Worm (Caenorhabditis elegans) whole organism, mixed stage, embryonic: ENCODE results near the gene hsb-1.
A peak's percentile ranks its signal among the peaks of the same experiment; 100 is the strongest.

ENCODE experiments used
- bed-3 ChIP-seq: fragments of 200-800 bp; sonication (Bioruptor generic); optimal IDR thresholded peaks from 3 replicates; lab custom pipeline; 2018; ENCODE audit warnings: mild to moderate bottlenecking, missing genetic modification characterization, moderate library complexity, missing compliant biosample characterization
- blmp-1 ChIP-seq: fragments of 150-350 bp; optimal IDR thresholded peaks from 2 replicates; lab custom pipeline; 2014; ENCODE audit warnings: missing biosample characterization, missing genetic modification characterization
- ceh-39 ChIP-seq: fragments of 150-350 bp; optimal IDR thresholded peaks from 2 replicates; lab custom pipeline; 2014; ENCODE audit warnings: missing biosample characterization, missing genetic modification characterization
- ceh-43 ChIP-seq: fragments of 200-800 bp; sonication (Bioruptor generic); optimal IDR thresholded peaks from 2 replicates; lab custom pipeline; 2018; ENCODE audit warnings: mild to moderate bottlenecking, missing genetic modification characterization, moderate library complexity, missing compliant biosample characterization
- ces-1 ChIP-seq: fragments of 150-350 bp; optimal IDR thresholded peaks from 2 replicates; lab custom pipeline; 2014; ENCODE audit warnings: missing biosample characterization, missing genetic modification reagents, missing genetic modification characterization
- cnd-1 ChIP-seq: fragments of 200-800 bp; sonication (Bioruptor generic); optimal IDR thresholded peaks from 2 replicates; lab custom pipeline; 2018; ENCODE audit warnings: mild to moderate bottlenecking, missing genetic modification characterization, missing compliant biosample characterization
- drap-1 ChIP-seq: fragments of 200-800 bp; sonication (Bioruptor generic); optimal IDR thresholded peaks from 3 replicates; lab custom pipeline; 2018; ENCODE audit warnings: mild to moderate bottlenecking, missing genetic modification characterization, missing compliant biosample characterization
- elt-1 ChIP-seq: sonication (generic microtip); optimal IDR thresholded peaks from 2 replicates; lab custom pipeline; 2017; ENCODE audit warnings: missing genetic modification characterization, mild to moderate bottlenecking, missing compliant biosample characterization, antibody characterized with exemption, moderate library complexity, borderline replicate concordance; ENCODE audit not compliant: insufficient read depth
- elt-3 ChIP-seq: fragments of 150-350 bp; optimal IDR thresholded peaks from 2 replicates; lab custom pipeline; 2014; ENCODE audit warnings: missing biosample characterization, missing genetic modification characterization
- ham-2 ChIP-seq: fragments of 200-800 bp; sonication (Bioruptor generic); optimal IDR thresholded peaks from 2 replicates; lab custom pipeline; 2018; ENCODE audit warnings: mild to moderate bottlenecking, missing genetic modification characterization, missing compliant biosample characterization
- lin-13 ChIP-seq: fragments of 150-350 bp; optimal IDR thresholded peaks from 2 replicates; lab custom pipeline; 2014; ENCODE audit warnings: missing biosample characterization, missing genetic modification characterization
- lsy-2 ChIP-seq: fragments of 150-350 bp; optimal IDR thresholded peaks from 2 replicates; lab custom pipeline; 2014; ENCODE audit warnings: missing biosample characterization, missing genetic modification characterization
- mab-5 ChIP-seq: fragments of 150-350 bp; optimal IDR thresholded peaks from 2 replicates; lab custom pipeline; 2014; ENCODE audit warnings: missing biosample characterization, missing genetic modification characterization
- mep-1 ChIP-seq: fragments of 150-350 bp; optimal IDR thresholded peaks from 2 replicates; lab custom pipeline; 2017; ENCODE audit warnings: missing biosample characterization, missing genetic modification reagents, missing genetic modification characterization, inconsistent platforms
- mls-2 ChIP-seq: sonication (generic microtip); optimal IDR thresholded peaks from 2 replicates; lab custom pipeline; 2016; ENCODE audit warnings: mild to moderate bottlenecking, missing genetic modification characterization, moderate library complexity, missing compliant biosample characterization
- nhr-12 ChIP-seq: fragments of 150-350 bp; optimal IDR thresholded peaks from 2 replicates; lab custom pipeline; 2014; ENCODE audit warnings: missing biosample characterization, missing genetic modification characterization
- nhr-2 ChIP-seq: fragments of 150-350 bp; optimal IDR thresholded peaks from 2 replicates; lab custom pipeline; 2014; ENCODE audit warnings: missing biosample characterization, missing genetic modification characterization
- nhr-237 ChIP-seq: fragments of 150-350 bp; optimal IDR thresholded peaks from 2 replicates; lab custom pipeline; 2014; ENCODE audit warnings: missing biosample characterization, missing genetic modification characterization
- nhr-28 ChIP-seq: fragments of 150-350 bp; optimal IDR thresholded peaks from 2 replicates; lab custom pipeline; 2014; ENCODE audit warnings: missing biosample characterization, missing genetic modification characterization
- nhr-76 ChIP-seq: sonication (generic microtip); optimal IDR thresholded peaks from 2 replicates; lab custom pipeline; 2017; ENCODE audit warnings: missing biosample characterization, missing genetic modification characterization
- sem-2 ChIP-seq: fragments of 200-800 bp; sonication (Bioruptor generic); optimal IDR thresholded peaks from 2 replicates; lab custom pipeline; 2018; ENCODE audit warnings: mild to moderate bottlenecking, missing genetic modification characterization, missing compliant biosample characterization
- snpc-4 ChIP-seq: fragments of 150-350 bp; optimal IDR thresholded peaks from 2 replicates; lab custom pipeline; 2014; ENCODE audit warnings: missing biosample characterization, missing genetic modification characterization
- sptf-1 ChIP-seq: sonication (generic microtip); optimal IDR thresholded peaks from 2 replicates; lab custom pipeline; 2017; ENCODE audit warnings: mild to moderate bottlenecking, missing genetic modification characterization, moderate library complexity, missing compliant biosample characterization
- tbx-8 ChIP-seq: fragments of 200-800 bp; sonication (Bioruptor generic); optimal IDR thresholded peaks from 2 replicates; lab custom pipeline; 2018; ENCODE audit warnings: mild to moderate bottlenecking, missing genetic modification characterization, moderate library complexity, missing compliant biosample characterization
- unc-120 ChIP-seq: sonication (generic microtip); optimal IDR thresholded peaks from 2 replicates; lab custom pipeline; 2017; ENCODE audit warnings: missing genetic modification characterization, missing compliant biosample characterization; ENCODE audit not compliant: poor library complexity, severe bottlenecking
- unc-39 ChIP-seq: fragments of 150-350 bp; optimal IDR thresholded peaks from 2 replicates; lab custom pipeline; 2014; ENCODE audit warnings: missing biosample characterization, missing genetic modification characterization
- unc-62 ChIP-seq: fragments of 150-350 bp; optimal IDR thresholded peaks from 2 replicates; lab custom pipeline; 2014; ENCODE audit warnings: missing biosample characterization, missing genetic modification reagents, missing genetic modification characterization
- zip-8 ChIP-seq: fragments of 150-350 bp; optimal IDR thresholded peaks from 2 replicates; lab custom pipeline; 2014; ENCODE audit warnings: missing biosample characterization, missing genetic modification characterization
- ztf-11 ChIP-seq: fragments of 150-350 bp; optimal IDR thresholded peaks from 2 replicates; lab custom pipeline; 2014; ENCODE audit warnings: missing biosample characterization, missing genetic modification characterization

Gene hsb-1

DNA sequence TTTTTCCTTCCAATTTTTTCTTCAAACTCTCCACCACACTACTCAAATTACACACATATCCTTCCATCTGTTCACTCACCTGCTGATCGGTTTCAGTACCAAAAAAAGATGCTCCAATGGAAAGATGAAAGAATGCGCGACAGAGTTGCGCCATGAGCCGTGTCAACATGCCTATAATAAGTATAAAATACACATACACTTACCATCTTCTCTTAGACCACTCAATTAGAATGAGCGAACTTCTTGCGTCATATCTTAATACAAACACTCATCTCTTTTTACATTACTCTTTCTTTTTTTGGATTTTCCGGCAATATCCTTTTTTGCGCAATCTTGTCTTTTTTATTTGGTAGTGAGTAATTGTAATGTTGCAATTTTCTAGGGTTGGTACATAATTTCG is 29.3 kb downstream of the hsb-1 start:
- TF ChIP-seq lin-13 (tag; lab: Kevin White, UChicago) (no peak), nhr-2 (tag; lab: Kevin White, UChicago) (peak; percentile 88), unc-120 (tag; lab: Kevin White, UChicago) (no peak), cnd-1 (tag; lab: Kevin White, UChicago) (peak; percentile 8), zip-8 (peak; percentile 95)
- TF ChIP-seq, all 35 proteins: peak for 3

- no peak for TF ChIP-seq bed-3 (GFP tag; lab: Kevin White, UChicago)
- peak; percentile 64 for TF ChIP-seq ceh-43 (GFP tag; lab: Kevin White, UChicago)
- no peak for TF ChIP-seq blmp-1 (tag; lab: Kevin White, UChicago)
- peak; percentile 22 for TF ChIP-seq cnd-1 (tag; lab: Kevin White, UChicago)
- peak; percentile 56 for TF ChIP-seq sptf-1
These were observed 30.7 kb downstream of the hsb-1 start for ce11 chrIV:12536358-12536757.

ce11 chrIV:12531464-12531863 is 35.6 kb downstream of the hsb-1 start:
- no peak for TF ChIP-seq ham-2 (GFP tag; lab: Kevin White, UChicago)
- no peak for TF ChIP-seq tbx-8 (GFP tag; lab: Kevin White, UChicago)
- TF ChIP-seq ceh-39 (tag; lab: Kevin White, UChicago) = no peak
- TF ChIP-seq nhr-237 (tag; lab: Kevin White, UChicago) = no peak
- TF ChIP-seq nhr-2 (tag; lab: Kevin White, UChicago) = no peak
- no peak for TF ChIP-seq nhr-12

- TF ChIP-seq mep-1 (tag; lab: Kevin White, UChicago) (no peak), elt-3 (no peak), mab-5 (tag; lab: Kevin White, UChicago) (no peak), unc-120 (tag; lab: Kevin White, UChicago) (no peak), nhr-76 (tag; lab: Kevin White, UChicago) (no peak), mls-2 (tag; lab: Kevin White, UChicago) (no peak), cnd-1 (tag; lab: Kevin White, UChicago) (no peak), ces-1 (GFP tag; lab: Kevin White, UChicago) (no peak), nhr-237 (tag; lab: Kevin White, UChicago) (no peak)
These were observed 36.0 kb downstream of the hsb-1 start, which contains the start of gene F53B2.5 for ce11 chrIV:12531047-12531446. TSS of gene F53B2.5 (minus strand) at chrIV:12531147.

- TF ChIP-seq blmp-1 (tag; lab: Kevin White, UChicago) = no peak
- no peak for TF ChIP-seq tbx-8 (GFP tag; lab: Kevin White, UChicago)
- no peak for TF ChIP-seq sptf-1
- no peak for TF ChIP-seq ceh-39 (tag; lab: Kevin White, UChicago)
- TF ChIP-seq unc-120 (tag; lab: Kevin White, UChicago) = no peak
These were observed 39.8 kb downstream of the hsb-1 start, which contains the start of gene F53B2.8 for ce11 chrIV:12527217-12527616. TSS of gene F53B2.8 (minus strand) at chrIV:12527396.

DNA sequence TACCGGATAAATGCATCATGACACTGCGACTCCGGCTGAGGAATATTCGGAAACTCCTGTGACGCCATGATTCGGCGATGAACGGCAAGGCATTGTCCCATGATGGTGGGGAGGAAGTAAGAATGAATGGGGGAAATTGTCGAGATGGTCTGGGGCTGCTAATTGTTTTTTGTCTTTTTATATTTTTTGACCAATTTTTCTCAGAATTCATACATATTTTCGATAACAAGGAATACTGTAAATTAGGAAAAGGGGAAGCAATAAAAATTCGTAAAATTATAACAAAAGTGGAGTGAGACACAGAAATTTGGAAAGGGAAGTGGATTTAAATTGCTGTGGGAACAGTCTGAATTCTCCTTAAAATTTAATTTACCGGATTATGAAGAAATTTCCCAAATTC is 41.6 kb downstream of the hsb-1 start, which contains the start of gene eak-4:
eak-4 (minus strand) TSS at position 101 of the 400 bp plus-strand sequence.
- TF ChIP-seq nhr-12 (no peak), elt-3 (no peak), lsy-2 (tag; lab: Kevin White, UChicago) (no peak), elt-1 (no peak), ham-2 (GFP tag; lab: Kevin White, UChicago) (no peak), blmp-1 (tag; lab: Kevin White, UChicago) (no peak), nhr-76 (tag; lab: Kevin White, UChicago) (no peak), ztf-11 (no peak), snpc-4 (tag; lab: Kevin White, UChicago) (no peak), mep-1 (tag; lab: Kevin White, UChicago) (no peak), unc-62 (no peak), tbx-8 (GFP tag; lab: Kevin White, UChicago) (no peak), nhr-28 (tag; lab: Kevin White, UChicago) (no peak), unc-120 (tag; lab: Kevin White, UChicago) (no peak), mab-5 (tag; lab: Kevin White, UChicago) (no peak), unc-39 (tag; lab: Kevin White, UChicago) (no peak), sem-2 (GFP tag; lab: Kevin White, UChicago) (no peak), drap-1 (GFP tag; lab: Kevin White, UChicago) (no peak)
- TF ChIP-seq, all 35 proteins: peak for 0
